Fruit fly (Drosophila melanogaster): ENCODE data around the gene CG12177.

DNA sequence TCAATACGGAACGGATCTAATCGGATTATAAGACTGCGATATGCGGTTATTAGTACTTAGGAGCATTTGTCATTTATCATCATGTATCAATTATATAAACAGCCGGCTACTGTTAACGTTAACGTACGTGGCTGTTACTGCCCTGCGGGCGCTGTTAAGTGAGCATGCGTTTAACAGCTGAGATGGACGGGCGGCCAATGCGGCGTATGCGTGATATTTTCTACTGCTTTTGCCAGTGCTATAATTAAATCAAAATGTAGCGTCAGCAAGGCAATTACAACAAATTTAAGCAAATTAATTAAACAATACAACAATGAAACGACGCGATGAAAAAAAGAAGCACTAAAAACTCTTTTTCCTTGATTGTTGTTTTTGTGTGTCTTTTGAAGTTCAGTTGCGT is 42.7 kb downstream of the CG12177 start:
- TF ChIP-seq ttk (optimal IDR thresholded peaks at IDR 0.05) = no peak
- no peak for TF ChIP-seq h (optimal IDR thresholded peaks at IDR 0.05)
- TF ChIP-seq psq (optimal IDR thresholded peaks at IDR 0.05) = no peak
- TF ChIP-seq Myc (optimal IDR thresholded peaks at IDR 0.05) = no peak
